Worm (Caenorhabditis elegans): ENCODE data around the gene fbxb-75.

- no peak for TF ChIP-seq ama-1 (optimal IDR thresholded peaks at IDR 0.05)
- no peak for TF ChIP-seq ceh-36 (tag; optimal IDR thresholded peaks at IDR 0.05)
- TF ChIP-seq flt-1 (GFP tag; IDR thresholded peaks at IDR 0.05), result no peak
- no peak for TF ChIP-seq B0310.2 (tag; optimal IDR thresholded peaks at IDR 0.05)
- TF ChIP-seq sea-1 (GFP tag; conservative IDR thresholded peaks at IDR 0.05), result no peak
- TF ChIP-seq hnd-1 (tag; optimal IDR thresholded peaks at IDR 0.05), result no peak
- TF ChIP-seq tra-4 (tag; optimal IDR thresholded peaks at IDR 0.05), result no peak
- TF ChIP-seq tbx-11 (GFP tag; IDR thresholded peaks at IDR 0.05), result no peak
- TF ChIP-seq F13C5.2 (tag; optimal IDR thresholded peaks at IDR 0.05), result no peak
- no peak for TF ChIP-seq pes-1 (GFP tag; IDR thresholded peaks at IDR 0.05)
- no peak for TF ChIP-seq scrt-1 (GFP tag; IDR thresholded peaks at IDR 0.05)
- no peak for TF ChIP-seq aly-1 (tag; optimal IDR thresholded peaks at IDR 0.05)
Measured at ce11 chrIV:4490148-4490652, 49.2 kb upstream of the fbxb-75 start, which contains the start of gene ZK180.7.

All from whole organism, early embryonic.